Fruit fly (Drosophila melanogaster) whole organism, embryonic: ENCODE results near the gene Uggt.

Source experiments
- Adf1 ChIP-seq: fragments of 200-800 bp; sonication (Bioruptor generic); IDR thresholded peaks from 2 replicates; pipeline ENCODE4 v1.3.6; 2022; ENCODE audit warnings: missing biosample characterization, missing genetic modification characterization
- Asciz ChIP-seq: fragments of 200-800 bp; sonication (Bioruptor generic); optimal IDR thresholded peaks from 2 replicates; lab custom pipeline; 2017; ENCODE audit warnings: missing biosample characterization, mild to moderate bottlenecking, missing genetic modification characterization, missing genetic modification reagents
- Atf6 ChIP-seq: fragments of 200-800 bp; sonication (Bioruptor generic); IDR thresholded peaks from 2 replicates; pipeline ENCODE4 v1.3.6; 2022; ENCODE audit warnings: missing biosample characterization, missing genetic modification characterization
- Blimp-1 ChIP-seq: fragments of 200-800 bp; sonication (Bioruptor generic); optimal IDR thresholded peaks from 3 replicates; lab custom pipeline; 2018; ENCODE audit warnings: missing biosample characterization, missing genetic modification characterization, mild to moderate bottlenecking, moderate library complexity, missing genetic modification reagents
- BtbVII ChIP-seq: fragments of 200-800 bp; sonication (Bioruptor generic); optimal IDR thresholded peaks from 3 replicates; lab custom pipeline; 2017; ENCODE audit warnings: missing biosample characterization, mild to moderate bottlenecking, missing genetic modification characterization
- CG11247 ChIP-seq: fragments of 200-800 bp; sonication (Bioruptor generic); IDR thresholded peaks from 2 replicates; pipeline ENCODE4 v1.3.6; 2022; ENCODE audit warnings: missing biosample characterization, missing genetic modification characterization
- CG11695 ChIP-seq: fragments of 200-800 bp; sonication (Bioruptor generic); IDR thresholded peaks from 3 replicates; pipeline ENCODE4 v1.3.6; 2022; ENCODE audit warnings: missing biosample characterization, missing genetic modification characterization
- CG1233 ChIP-seq: fragments of 200-800 bp; sonication (Bioruptor generic); optimal IDR thresholded peaks from 4 replicates; lab custom pipeline; 2018; ENCODE audit warnings: missing biosample characterization, mild to moderate bottlenecking, missing genetic modification characterization
- CG12659 ChIP-seq: fragments of 200-800 bp; sonication (Bioruptor generic); optimal IDR thresholded peaks from 3 replicates; lab custom pipeline; 2017; ENCODE audit warnings: mild to moderate bottlenecking, missing biosample characterization, missing genetic modification reagents, missing genetic modification characterization
- CG13123 ChIP-seq: fragments of 200-800 bp; sonication (Bioruptor generic); optimal IDR thresholded peaks from 2 replicates; lab custom pipeline; 2016; ENCODE audit warnings: missing biosample characterization, missing genetic modification characterization
- CG13296 ChIP-seq: fragments of 200-800 bp; sonication (Bioruptor generic); optimal IDR thresholded peaks from 3 replicates; lab custom pipeline; 2018; ENCODE audit warnings: missing biosample characterization, mild to moderate bottlenecking, missing genetic modification characterization
- CG14860 ChIP-seq: fragments of 200-800 bp; sonication (Bioruptor generic); IDR thresholded peaks from 3 replicates; pipeline ENCODE4 v1.3.6; 2022; ENCODE audit warnings: missing biosample characterization, missing genetic modification characterization; ENCODE audit not compliant: partially characterized antibody
- CG15514 ChIP-seq: fragments of 200-800 bp; sonication (Bioruptor generic); optimal IDR thresholded peaks from 3 replicates; lab custom pipeline; 2017; ENCODE audit warnings: missing biosample characterization, missing genetic modification characterization, mild to moderate bottlenecking, moderate library complexity, missing genetic modification reagents
- CG1603 ChIP-seq: fragments of 200-800 bp; sonication (Bioruptor generic); optimal IDR thresholded peaks from 2 replicates; lab custom pipeline; 2019; ENCODE audit warnings: missing biosample characterization, mild to moderate bottlenecking, missing genetic modification characterization, moderate library complexity
- CG16815 ChIP-seq: fragments of 200-800 bp; sonication (Bioruptor generic); optimal IDR thresholded peaks from 3 replicates; lab custom pipeline; 2017; ENCODE audit warnings: missing biosample characterization, mild to moderate bottlenecking, missing genetic modification characterization
- CG17385 ChIP-seq: fragments of 200-800 bp; sonication (Bioruptor generic); optimal IDR thresholded peaks from 3 replicates; lab custom pipeline; 2018; ENCODE audit warnings: missing biosample characterization, mild to moderate bottlenecking, missing genetic modification characterization
- CG18599 ChIP-seq: fragments of 200-800 bp; sonication (Bioruptor generic); optimal IDR thresholded peaks from 3 replicates; lab custom pipeline; 2017; ENCODE audit warnings: missing biosample characterization, missing genetic modification characterization, mild to moderate bottlenecking, moderate library complexity, missing genetic modification reagents
- CG30403 ChIP-seq: fragments of 200-800 bp; sonication (Bioruptor generic); optimal IDR thresholded peaks from 3 replicates; lab custom pipeline; 2016; ENCODE audit warnings: missing biosample characterization, missing genetic modification characterization
- CG30431 ChIP-seq: fragments of 200-800 bp; sonication (Bioruptor generic); optimal IDR thresholded peaks from 2 replicates; lab custom pipeline; 2017; ENCODE audit warnings: missing biosample characterization, missing genetic modification characterization
- CG34422 ChIP-seq: fragments of 200-800 bp; sonication (Bioruptor generic); IDR thresholded peaks from 3 replicates; pipeline ENCODE4 v1.3.6; 2022; ENCODE audit warnings: missing biosample characterization, missing genetic modification characterization
- CG3838 ChIP-seq: fragments of 200-800 bp; sonication (Bioruptor generic); optimal IDR thresholded peaks from 3 replicates; lab custom pipeline; 2016; ENCODE audit warnings: missing biosample characterization, missing genetic modification characterization
- CG4360 ChIP-seq: fragments of 200-800 bp; sonication (Bioruptor generic); IDR thresholded peaks from 2 replicates; pipeline ENCODE4 v1.3.6; 2022; ENCODE audit warnings: missing biosample characterization, missing genetic modification characterization
- CG9797 ChIP-seq: fragments of 200-800 bp; sonication (Bioruptor generic); optimal IDR thresholded peaks from 3 replicates; lab custom pipeline; 2018; ENCODE audit warnings: missing biosample characterization, mild to moderate bottlenecking, missing genetic modification characterization
- CoRest ChIP-seq: fragments of 200-800 bp; sonication (Bioruptor generic); optimal IDR thresholded peaks from 3 replicates; lab custom pipeline; 2018; ENCODE audit warnings: missing biosample characterization, mild to moderate bottlenecking, missing genetic modification characterization, moderate library complexity
- Ets65A ChIP-seq: fragments of 200-800 bp; sonication (Bioruptor generic); peaks from one replicate; lab custom pipeline; 2016; ENCODE audit warnings: missing biosample characterization, missing genetic modification characterization
- MESR4 ChIP-seq: fragments of 200-800 bp; sonication (Bioruptor generic); optimal IDR thresholded peaks from 2 replicates; lab custom pipeline; 2018; ENCODE audit warnings: missing biosample characterization, mild to moderate bottlenecking, missing genetic modification characterization, moderate library complexity
- Med ChIP-seq: fragments of 200-800 bp; sonication (Bioruptor generic); peaks from one replicate; lab custom pipeline; 2016; ENCODE audit warnings: missing biosample characterization, missing genetic modification characterization, mild to moderate bottlenecking, inconsistent platforms, moderate library complexity
- Nf-YC ChIP-seq: fragments of 200-800 bp; optimal IDR thresholded peaks from 3 replicates; lab custom pipeline; 2019; ENCODE audit warnings: missing biosample characterization, mild to moderate bottlenecking, missing genetic modification characterization, moderate library complexity
- Ptx1 ChIP-seq: fragments of 200-800 bp; sonication (Bioruptor generic); IDR thresholded peaks from 2 replicates; pipeline ENCODE4 v1.3.6; 2022; ENCODE audit warnings: missing biosample characterization, missing genetic modification characterization
- Xbp1 ChIP-seq: fragments of 200-800 bp; sonication (Bioruptor generic); optimal IDR thresholded peaks from 3 replicates; lab custom pipeline; 2016; ENCODE audit warnings: missing biosample characterization, mild to moderate bottlenecking, missing genetic modification characterization
- YL-1 ChIP-seq: fragments of 200-800 bp; sonication (Bioruptor generic); optimal IDR thresholded peaks from 3 replicates; lab custom pipeline; 2017; ENCODE audit warnings: missing biosample characterization, mild to moderate bottlenecking, missing genetic modification characterization
- bigmax ChIP-seq: fragments of 200-800 bp; sonication (Bioruptor generic); optimal IDR thresholded peaks from 2 replicates; lab custom pipeline; 2018; ENCODE audit warnings: missing biosample characterization, mild to moderate bottlenecking, missing genetic modification characterization
- cg ChIP-seq: fragments of 200-800 bp; sonication (Bioruptor generic); optimal IDR thresholded peaks from 3 replicates; lab custom pipeline; 2019; ENCODE audit warnings: missing biosample characterization, mild to moderate bottlenecking, missing genetic modification characterization, moderate library complexity
- danr ChIP-seq: fragments of 200-800 bp; sonication (Bioruptor generic); IDR thresholded peaks from 2 replicates; pipeline ENCODE4 v1.3.6; 2022; ENCODE audit warnings: missing biosample characterization, missing genetic modification characterization
- dati ChIP-seq: fragments of 200-800 bp; sonication (Bioruptor generic); IDR thresholded peaks from 2 replicates; pipeline ENCODE4 v1.3.6; 2022; ENCODE audit warnings: missing biosample characterization, missing genetic modification characterization
- dmrt99B ChIP-seq: fragments of 200-800 bp; sonication (Bioruptor generic); optimal IDR thresholded peaks from 2 replicates; lab custom pipeline; 2018; ENCODE audit warnings: missing biosample characterization, mild to moderate bottlenecking, missing genetic modification characterization, moderate library complexity
- fru ChIP-seq: fragments of >200 bp; optimal IDR thresholded peaks from 2 replicates; lab custom pipeline; 2017
- klu ChIP-seq: fragments of 200-800 bp; sonication (Bioruptor generic); IDR thresholded peaks from 2 replicates; pipeline ENCODE4 v1.3.6; 2022; ENCODE audit warnings: missing biosample characterization, missing genetic modification characterization
- knrl ChIP-seq: fragments of 200-800 bp; sonication (Bioruptor generic); IDR thresholded peaks from 3 replicates; pipeline ENCODE4 v1.3.6; 2022; ENCODE audit warnings: missing biosample characterization, missing genetic modification characterization; ENCODE audit not compliant: partially characterized antibody
- pb ChIP-seq: fragments of 200-800 bp; sonication (Bioruptor generic); optimal IDR thresholded peaks from 3 replicates; lab custom pipeline; 2016; ENCODE audit warnings: missing biosample characterization, missing genetic modification characterization
- pnt ChIP-seq: fragments of 200-800 bp; sonication (Bioruptor generic); optimal IDR thresholded peaks from 3 replicates; lab custom pipeline; 2016; ENCODE audit warnings: missing biosample characterization, missing genetic modification characterization
- pzg ChIP-seq: fragments of 200-800 bp; sonication (Bioruptor generic); optimal IDR thresholded peaks from 3 replicates; lab custom pipeline; 2018; ENCODE audit warnings: missing biosample characterization, mild to moderate bottlenecking, missing genetic modification characterization, moderate library complexity
- repo ChIP-seq: fragments of 200-800 bp; sonication (Bioruptor generic); optimal IDR thresholded peaks from 2 replicates; lab custom pipeline; 2016; ENCODE audit warnings: missing biosample characterization, missing genetic modification characterization
- ro ChIP-seq: fragments of 200-800 bp; sonication (Bioruptor generic); IDR thresholded peaks from 2 replicates; pipeline ENCODE4 v1.3.6; 2022; ENCODE audit warnings: missing biosample characterization, missing genetic modification characterization
- shn ChIP-seq: fragments of 200-800 bp; sonication (Bioruptor generic); optimal IDR thresholded peaks from 3 replicates; lab custom pipeline; 2016; ENCODE audit warnings: missing biosample characterization, missing genetic modification characterization
- sim ChIP-seq: fragments of 200-800 bp; sonication (Bioruptor generic); IDR thresholded peaks from 2 replicates; pipeline ENCODE4 v1.3.6; 2022; ENCODE audit warnings: missing biosample characterization, missing genetic modification characterization
- tgo ChIP-seq: fragments of 200-800 bp; sonication (Bioruptor generic); IDR thresholded peaks from 3 replicates; pipeline ENCODE4 v1.3.6; 2022; ENCODE audit warnings: missing biosample characterization, missing genetic modification characterization
- unc-4 ChIP-seq: fragments of 200-800 bp; sonication (Bioruptor generic); IDR thresholded peaks from 2 replicates; pipeline ENCODE4 v1.3.6; 2022; ENCODE audit warnings: missing biosample characterization, missing genetic modification characterization; ENCODE audit not compliant: partially characterized antibody
- zen ChIP-seq: fragments of 200-800 bp; sonication (Bioruptor generic); optimal IDR thresholded peaks from 3 replicates; lab custom pipeline; 2018; ENCODE audit warnings: missing biosample characterization, mild to moderate bottlenecking, missing genetic modification characterization, moderate library complexity

Uggt gene

dm6 chr3L:18890283-18891175, 18.0 kb downstream of the Uggt start, which contains the start of gene CG3961 (continued):
- no peak for TF ChIP-seq unc-4 (GFP tag; lab: Robert Waterston, UW)
- TF ChIP-seq Ptx1 = peak; percentile 96
- TF ChIP-seq CG1603 = peak; percentile 90
- peak; percentile 97 for TF ChIP-seq CG16815 (GFP tag; lab: Kevin White, UChicago)
- peak; percentile 99 for TF ChIP-seq CG12659 (GFP tag; lab: Kevin White, UChicago)
- peak; percentile 93 for TF ChIP-seq CG13123 (GFP tag; lab: Kevin White, UChicago)
- TF ChIP-seq CG11247 (GFP tag; lab: Robert Waterston, UW) = peak; percentile 65
- TF ChIP-seq CG1233 (GFP tag; lab: Kevin White, UChicago) = peak; percentile 97
- peak; percentile 93 for TF ChIP-seq CG18599
- peak; percentile 99 for TF ChIP-seq CoRest (tag; lab: Kevin White, UChicago)
- TF ChIP-seq pzg (GFP tag; lab: Kevin White, UChicago) = no peak
- peak; percentile 90 for TF ChIP-seq danr
- TF ChIP-seq pnt (GFP tag; lab: Kevin White, UChicago) = peak; percentile 83
- TF ChIP-seq MESR4 (GFP tag; lab: Kevin White, UChicago) = peak; percentile 31
- TF ChIP-seq CG30431 (GFP tag; lab: Kevin White, UChicago) = peak; percentile 94
- peak; percentile 91 for TF ChIP-seq klu (GFP tag; lab: Robert Waterston, UW)
- TF ChIP-seq CG14860 (GFP tag; lab: Robert Waterston, UW) = no peak
- TF ChIP-seq CG3838 (GFP tag; lab: Kevin White, UChicago) = peak; percentile 93
- peak; percentile 97 for TF ChIP-seq CG11695 (GFP tag; lab: Robert Waterston, UW)
- peak; percentile 75 for TF ChIP-seq shn (GFP tag; lab: Kevin White, UChicago)
- peak; percentile 81 for TF ChIP-seq CG15514 (GFP tag; lab: Kevin White, UChicago)
- TF ChIP-seq CG9797 (GFP tag; lab: Kevin White, UChicago) = peak; percentile 56
- no peak for TF ChIP-seq fru (lab: Kevin White, UChicago)
- peak; percentile 73 for TF ChIP-seq repo (GFP tag; lab: Kevin White, UChicago)
- peak; percentile 91 for TF ChIP-seq ro
- peak; percentile 99 for TF ChIP-seq dmrt99B (tag; lab: Kevin White, UChicago)
- TF ChIP-seq tgo (GFP tag; lab: Robert Waterston, UW) = peak; percentile 95
- TF ChIP-seq CG4360 (GFP tag; lab: Robert Waterston, UW) = peak; percentile 62
- peak; percentile 55 for TF ChIP-seq pb (GFP tag; lab: Kevin White, UChicago)
- peak; percentile 96 for TF ChIP-seq CG17385 (GFP tag; lab: Kevin White, UChicago)
- TF ChIP-seq zen (tag; lab: Kevin White, UChicago) = peak; percentile 94
- TF ChIP-seq Blimp-1 (GFP tag; lab: Kevin White, UChicago) = peak; percentile 97
- TF ChIP-seq sim (GFP tag; lab: Robert Waterston, UW) = peak; percentile 80; the same call in 1 of the 2 replicates
- TF ChIP-seq knrl (GFP tag; lab: Robert Waterston, UW) = no peak
- peak; percentile 88 for TF ChIP-seq YL-1 (GFP tag; lab: Kevin White, UChicago)
- peak; percentile 97 for TF ChIP-seq Ets65A
- TF ChIP-seq bigmax (GFP tag; lab: Kevin White, UChicago) = no peak
- peak; percentile 89 for TF ChIP-seq Nf-YC
- TF ChIP-seq Atf6 (GFP tag; lab: Robert Waterston, UW) = peak; percentile 89
- TF ChIP-seq CG34422 (GFP tag; lab: Robert Waterston, UW) = peak; percentile 93
- peak; percentile 49 for TF ChIP-seq dati (GFP tag; lab: Robert Waterston, UW)
- peak; percentile 93 for TF ChIP-seq BtbVII (GFP tag; lab: Kevin White, UChicago)
- TF ChIP-seq Asciz (GFP tag; lab: Kevin White, UChicago) = peak; percentile 98
- TF ChIP-seq Med (GFP tag; lab: Kevin White, UChicago) = peak; percentile 93
- peak; percentile 98 for TF ChIP-seq Xbp1
- no peak for TF ChIP-seq cg (GFP tag; lab: Kevin White, UChicago)
- peak; percentile 97 for TF ChIP-seq CG13296 (GFP tag; lab: Kevin White, UChicago)
- TF ChIP-seq CG30403 (GFP tag; lab: Kevin White, UChicago) = peak; percentile 99
- TF ChIP-seq Adf1 (GFP tag; lab: Robert Waterston, UW) = peak; percentile 40
